Fruit fly (Drosophila melanogaster) whole organism, embryonic: ENCODE data around the gene Vajk1.
A peak's percentile ranks its signal among the peaks of the same experiment; 100 is the strongest.

Experiments
- Asciz ChIP-seq: fragments of 200-800 bp; sonication (Bioruptor generic); optimal IDR thresholded peaks from 2 replicates; lab custom pipeline; 2017; ENCODE audit warnings: missing biosample characterization, mild to moderate bottlenecking, missing genetic modification characterization, missing genetic modification reagents
- Atf3 ChIP-seq: fragments of 200-800 bp; sonication (Bioruptor generic); optimal IDR thresholded peaks from 3 replicates; lab custom pipeline; 2016; ENCODE audit warnings: missing biosample characterization, missing genetic modification characterization
- BtbVII ChIP-seq: fragments of 200-800 bp; sonication (Bioruptor generic); optimal IDR thresholded peaks from 3 replicates; lab custom pipeline; 2017; ENCODE audit warnings: missing biosample characterization, mild to moderate bottlenecking, missing genetic modification characterization
- CG1233 ChIP-seq: fragments of 200-800 bp; sonication (Bioruptor generic); optimal IDR thresholded peaks from 4 replicates; lab custom pipeline; 2018; ENCODE audit warnings: missing biosample characterization, mild to moderate bottlenecking, missing genetic modification characterization
- CG13296 ChIP-seq: fragments of 200-800 bp; sonication (Bioruptor generic); optimal IDR thresholded peaks from 3 replicates; lab custom pipeline; 2018; ENCODE audit warnings: missing biosample characterization, mild to moderate bottlenecking, missing genetic modification characterization
- CG13424 ChIP-seq: fragments of 200-800 bp; sonication (Bioruptor generic); optimal IDR thresholded peaks from 2 replicates; lab custom pipeline; 2019; ENCODE audit warnings: missing biosample characterization, mild to moderate bottlenecking, missing genetic modification characterization, moderate library complexity
- CG16779 ChIP-seq: fragments of 200-800 bp; sonication (Bioruptor generic); IDR thresholded peaks from 2 replicates; pipeline ENCODE4 v1.3.6; 2022; ENCODE audit warnings: missing biosample characterization, missing genetic modification characterization
- CG16813 ChIP-seq: fragments of 200-800 bp; sonication (Bioruptor generic); IDR thresholded peaks from 3 replicates; pipeline ENCODE4 v1.3.6; 2022; ENCODE audit warnings: missing biosample characterization, missing genetic modification characterization; ENCODE audit not compliant: partially characterized antibody
- CG2116 ChIP-seq: fragments of 200-800 bp; sonication (Bioruptor generic); optimal IDR thresholded peaks from 3 replicates; lab custom pipeline; 2018; ENCODE audit warnings: missing biosample characterization, mild to moderate bottlenecking, missing genetic modification characterization
- CG31388 ChIP-seq: fragments of 200-800 bp; sonication (Bioruptor generic); optimal IDR thresholded peaks from 2 replicates; lab custom pipeline; 2016; ENCODE audit warnings: missing biosample characterization, missing genetic modification characterization
- CG32772 ChIP-seq: fragments of 200-800 bp; sonication (Bioruptor generic); IDR thresholded peaks from 2 replicates; pipeline ENCODE4 v1.3.6; 2022; ENCODE audit warnings: missing biosample characterization, missing genetic modification characterization
- CG33213 ChIP-seq: fragments of 200-800 bp; sonication (Bioruptor generic); optimal IDR thresholded peaks from 3 replicates; lab custom pipeline; 2016; ENCODE audit warnings: missing biosample characterization, missing genetic modification characterization
- CG34422 ChIP-seq: fragments of 200-800 bp; sonication (Bioruptor generic); IDR thresholded peaks from 3 replicates; pipeline ENCODE4 v1.3.6; 2022; ENCODE audit warnings: missing biosample characterization, missing genetic modification characterization
- CG6683 ChIP-seq: fragments of 200-800 bp; sonication (Bioruptor generic); optimal IDR thresholded peaks from 2 replicates; lab custom pipeline; 2017; ENCODE audit warnings: missing biosample characterization, mild to moderate bottlenecking, missing genetic modification characterization, missing genetic modification reagents
- CG7271 ChIP-seq: fragments of 200-800 bp; sonication (Bioruptor generic); optimal IDR thresholded peaks from 2 replicates; lab custom pipeline; 2018; ENCODE audit warnings: missing biosample characterization, mild to moderate bottlenecking, missing genetic modification characterization, moderate library complexity
- CG7556 ChIP-seq: fragments of 200-800 bp; sonication (Bioruptor generic); optimal IDR thresholded peaks from 2 replicates; lab custom pipeline; 2017; ENCODE audit warnings: missing biosample characterization, mild to moderate bottlenecking, missing genetic modification characterization
- CG8924 ChIP-seq: fragments of 200-800 bp; optimal IDR thresholded peaks from 3 replicates; lab custom pipeline; 2019; ENCODE audit warnings: missing biosample characterization, mild to moderate bottlenecking, missing genetic modification characterization, moderate library complexity
- Camta ChIP-seq: fragments of 200-800 bp; sonication (Bioruptor generic); optimal IDR thresholded peaks from 2 replicates; lab custom pipeline; 2016; ENCODE audit warnings: missing biosample characterization, missing genetic modification characterization
- Dek ChIP-seq: fragments of 200-800 bp; sonication (Bioruptor generic); optimal IDR thresholded peaks from 3 replicates; lab custom pipeline; 2019; ENCODE audit warnings: missing biosample characterization, mild to moderate bottlenecking, missing genetic modification characterization, moderate library complexity
- Drgx ChIP-seq: fragments of 200-800 bp; sonication (Bioruptor generic); IDR thresholded peaks from 2 replicates; pipeline ENCODE4 v1.3.6; 2022; ENCODE audit warnings: missing biosample characterization, missing genetic modification characterization
- E2f1 ChIP-seq: fragments of 200-800 bp; sonication (Bioruptor generic); IDR thresholded peaks from 2 replicates; pipeline ENCODE4 v1.3.6; 2022; ENCODE audit warnings: missing biosample characterization, missing genetic modification characterization
- Fer2 ChIP-seq: fragments of 200-800 bp; sonication (Bioruptor generic); optimal IDR thresholded peaks from 2 replicates; lab custom pipeline; 2018; ENCODE audit warnings: missing biosample characterization, mild to moderate bottlenecking, missing genetic modification characterization, moderate library complexity
- GATAe ChIP-seq: fragments of 200-800 bp; sonication (Bioruptor generic); conservative IDR thresholded peaks from 2 replicates; pipeline ENCODE4 v1.3.6; 2022; ENCODE audit warnings: missing biosample characterization, missing genetic modification characterization
- HLHmδ ChIP-seq: fragments of 200-800 bp; sonication (Bioruptor generic); optimal IDR thresholded peaks from 2 replicates; lab custom pipeline; 2018; ENCODE audit warnings: missing biosample characterization, mild to moderate bottlenecking, missing genetic modification characterization, moderate library complexity
- Sox100B ChIP-seq: fragments of 200-800 bp; sonication (Bioruptor generic); optimal IDR thresholded peaks from 3 replicates; lab custom pipeline; 2018; ENCODE audit warnings: missing biosample characterization, mild to moderate bottlenecking, missing genetic modification characterization
- Spps ChIP-seq: fragments of 200-800 bp; sonication (Bioruptor generic); optimal IDR thresholded peaks from 2 replicates; lab custom pipeline; 2018; ENCODE audit warnings: missing biosample characterization, mild to moderate bottlenecking, missing genetic modification characterization
- Stat92E ChIP-seq, 3 experiments: fragments of >200 bp in 2 of 3; fragments of 200-800 bp in 1 of 3; sonication (Bioruptor generic) in 1 of 3; optimal IDR thresholded peaks; 2 replicates each; lab custom pipeline; 2017 to 2019; ENCODE audit warnings: missing biosample characterization in 3 of 3, missing genetic modification characterization in 3 of 3, mild to moderate bottlenecking in 1 of 3, moderate library complexity in 1 of 3
- YL-1 ChIP-seq: fragments of 200-800 bp; sonication (Bioruptor generic); optimal IDR thresholded peaks from 3 replicates; lab custom pipeline; 2017; ENCODE audit warnings: missing biosample characterization, mild to moderate bottlenecking, missing genetic modification characterization
- az2 ChIP-seq: fragments of 200-800 bp; sonication (Bioruptor generic); optimal IDR thresholded peaks from 3 replicates; lab custom pipeline; 2016; ENCODE audit warnings: missing biosample characterization, missing genetic modification characterization
- bigmax ChIP-seq: fragments of 200-800 bp; sonication (Bioruptor generic); optimal IDR thresholded peaks from 2 replicates; lab custom pipeline; 2018; ENCODE audit warnings: missing biosample characterization, mild to moderate bottlenecking, missing genetic modification characterization
- caup ChIP-seq: fragments of 200-800 bp; sonication (Bioruptor generic); optimal IDR thresholded peaks from 3 replicates; lab custom pipeline; 2017; ENCODE audit warnings: missing biosample characterization, mild to moderate bottlenecking, missing genetic modification characterization, moderate library complexity; ENCODE audit not compliant: severe bottlenecking
- dimm ChIP-seq: fragments of 200-800 bp; sonication (Bioruptor generic); IDR thresholded peaks from 2 replicates; pipeline ENCODE4 v1.3.6; 2022; ENCODE audit warnings: missing biosample characterization, missing genetic modification characterization
- emc ChIP-seq: fragments of 200-800 bp; sonication (Bioruptor generic); optimal IDR thresholded peaks from 2 replicates; lab custom pipeline; 2016; ENCODE audit warnings: missing biosample characterization, missing genetic modification characterization
- eve ChIP-seq, 2 experiments: fragments of >200 bp; optimal IDR thresholded peaks; 2 replicates each; lab custom pipeline; 2017; ENCODE audit warnings: missing biosample characterization in 2 of 2, missing genetic modification characterization in 2 of 2
- exex ChIP-seq: fragments of 200-800 bp; sonication (Bioruptor generic); optimal IDR thresholded peaks from 4 replicates; lab custom pipeline; 2018; ENCODE audit warnings: missing biosample characterization, mild to moderate bottlenecking, missing genetic modification characterization, moderate library complexity
- hkb ChIP-seq, 2 experiments: fragments of 200-800 bp in 1 of 2; fragments of >200 bp in 1 of 2; sonication (Bioruptor generic) in 1 of 2; IDR thresholded peaks in 1 of 2; optimal IDR thresholded peaks in 1 of 2; 2 replicates each; pipeline versions ENCODE4 v1.3.6 to Lab custom; 2017 to 2022; ENCODE audit warnings: missing biosample characterization in 1 of 2, missing genetic modification characterization in 1 of 2
- klu ChIP-seq: fragments of 200-800 bp; sonication (Bioruptor generic); IDR thresholded peaks from 2 replicates; pipeline ENCODE4 v1.3.6; 2022; ENCODE audit warnings: missing biosample characterization, missing genetic modification characterization
- lbe ChIP-seq: fragments of 200-800 bp; sonication (Bioruptor generic); optimal IDR thresholded peaks from 2 replicates; lab custom pipeline; 2016; ENCODE audit warnings: missing biosample characterization, mild to moderate bottlenecking, missing genetic modification characterization
- lilli ChIP-seq: fragments of 200-800 bp; sonication (Bioruptor generic); optimal IDR thresholded peaks from 3 replicates; lab custom pipeline; 2016; ENCODE audit warnings: missing biosample characterization, missing genetic modification characterization
- nerfin-2 ChIP-seq: fragments of 200-800 bp; sonication (Bioruptor generic); IDR thresholded peaks from 2 replicates; pipeline ENCODE4 v1.3.6; 2022; ENCODE audit warnings: missing biosample characterization, missing genetic modification characterization; ENCODE audit not compliant: partially characterized antibody
- pan ChIP-seq, 4 experiments: fragments of >200 bp in 3 of 4; fragments of 200-800 bp in 1 of 4; sonication (Bioruptor generic) in 1 of 4; optimal IDR thresholded peaks in 3 of 4; IDR thresholded peaks in 1 of 4; 2 replicates each; pipeline versions ENCODE4 v1.3.6 to Lab custom; 2017 to 2022; ENCODE audit warnings: missing biosample characterization in 2 of 4, missing genetic modification characterization in 2 of 4, mixed read lengths in 1 of 4
- pfk ChIP-seq: fragments of 200-800 bp; sonication (Bioruptor generic); optimal IDR thresholded peaks from 2 replicates; lab custom pipeline; 2018; ENCODE audit warnings: missing biosample characterization, mild to moderate bottlenecking, missing genetic modification characterization, moderate library complexity
- pros ChIP-seq: fragments of 200-800 bp; sonication (Bioruptor generic); optimal IDR thresholded peaks from 3 replicates; lab custom pipeline; 2019; ENCODE audit warnings: missing biosample characterization, mild to moderate bottlenecking, missing genetic modification characterization, moderate library complexity
- row ChIP-seq: fragments of 200-800 bp; sonication (Bioruptor generic); IDR thresholded peaks from 3 replicates; pipeline ENCODE4 v1.3.6; 2022; ENCODE audit warnings: missing biosample characterization, missing genetic modification characterization
- scrt ChIP-seq: fragments of 200-800 bp; sonication (Bioruptor generic); optimal IDR thresholded peaks from 2 replicates; lab custom pipeline; 2018; ENCODE audit warnings: missing biosample characterization, mild to moderate bottlenecking, missing genetic modification characterization, moderate library complexity
- tap ChIP-seq: fragments of 200-800 bp; optimal IDR thresholded peaks from 3 replicates; lab custom pipeline; 2019; ENCODE audit warnings: missing biosample characterization, mild to moderate bottlenecking, missing genetic modification characterization, moderate library complexity
- tio ChIP-seq: fragments of 200-800 bp; sonication (Bioruptor generic); optimal IDR thresholded peaks from 2 replicates; lab custom pipeline; 2017; ENCODE audit warnings: missing biosample characterization, missing genetic modification characterization, inconsistent platforms
- z ChIP-seq: fragments of 200-800 bp; sonication (Bioruptor generic); IDR thresholded peaks from 3 replicates; pipeline ENCODE4 v1.3.6; 2022; ENCODE audit warnings: missing biosample characterization, missing genetic modification characterization
- zf30C ChIP-seq: fragments of 200-800 bp; sonication (Bioruptor generic); optimal IDR thresholded peaks from 3 replicates; lab custom pipeline; 2018; ENCODE audit warnings: missing biosample characterization, mild to moderate bottlenecking, missing genetic modification characterization

Vajk1 gene

DNA sequence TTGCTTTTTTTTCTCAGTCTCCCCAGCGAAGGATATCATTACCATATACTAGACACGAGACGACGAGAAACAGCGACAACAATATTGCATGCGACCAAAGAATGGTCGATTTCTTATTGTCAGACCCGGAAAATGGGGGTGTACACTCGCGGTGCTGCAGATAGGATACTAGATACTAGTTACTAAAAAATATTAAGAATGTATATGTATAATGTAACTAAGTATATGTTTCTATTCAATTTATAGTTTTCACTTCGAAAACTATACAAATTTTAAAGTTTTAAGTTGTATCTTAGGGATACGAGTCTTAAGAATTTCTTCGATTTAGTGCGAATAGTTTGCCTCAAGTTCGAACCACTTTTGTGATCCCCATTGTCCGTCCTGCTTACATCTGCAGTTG, 29.9 kb downstream of the Vajk1 start (continued):
- no peak for TF ChIP-seq exex
- TF ChIP-seq CG34422 (GFP tag; lab: Robert Waterston, UW) = 0 out of 3 replicates have a peak, but pooled peaks have one; percentile 37
- TF ChIP-seq caup (GFP tag; lab: Kevin White, UChicago) = no peak
- no peak for TF ChIP-seq YL-1 (GFP tag; lab: Kevin White, UChicago)
- TF ChIP-seq CG7556 (GFP tag; lab: Kevin White, UChicago) = peak; percentile 45
- TF ChIP-seq eve (GFP tag; optimal IDR thresholded peaks at IDR 0.05; lab: Kevin White, UChicago) = no peak
- no peak for TF ChIP-seq CG16813 (GFP tag; lab: Robert Waterston, UW)
- TF ChIP-seq klu = no peak
- no peak for TF ChIP-seq BtbVII (GFP tag; lab: Kevin White, UChicago)
- no peak for TF ChIP-seq CG8924 (tag; lab: Kevin White, UChicago)
- peak; percentile 23 for TF ChIP-seq CG1233 (GFP tag; lab: Kevin White, UChicago)
- TF ChIP-seq HLHmδ (GFP tag; lab: Kevin White, UChicago) = no peak
- TF ChIP-seq CG7271 = no peak
- TF ChIP-seq row (GFP tag; lab: Robert Waterston, UW) = peak; percentile 58
- no peak for TF ChIP-seq lilli
- no peak for TF ChIP-seq GATAe
- TF ChIP-seq pfk (GFP tag; lab: Kevin White, UChicago) = no peak
- no peak for TF ChIP-seq Spps
- TF ChIP-seq lbe (GFP tag; lab: Kevin White, UChicago) = no peak
- 0 out of 2 replicates have a peak, but pooled peaks have one; percentile 20 for TF ChIP-seq Drgx (GFP tag; lab: Robert Waterston, UW)
- TF ChIP-seq az2 (GFP tag; lab: Kevin White, UChicago) = no peak
- no peak for TF ChIP-seq bigmax (GFP tag; lab: Kevin White, UChicago)
- TF ChIP-seq Fer2 (tag; lab: Kevin White, UChicago) = no peak
- no peak for TF ChIP-seq Camta (GFP tag; lab: Kevin White, UChicago)
- no peak for TF ChIP-seq Atf3 (GFP tag; lab: Kevin White, UChicago)
- no peak for TF ChIP-seq emc (GFP tag; lab: Kevin White, UChicago)
- no peak for TF ChIP-seq hkb (optimal IDR thresholded peaks at IDR 0.05; lab: Kevin White, UChicago)
- TF ChIP-seq hkb (GFP tag; IDR thresholded peaks at IDR 0.05; lab: Robert Waterston, UW) = 0 out of 2 replicates have a peak, but pooled peaks have one; percentile 13
- TF ChIP-seq Dek (tag; lab: Kevin White, UChicago) = no peak
- 0 out of 2 replicates have a peak, but pooled peaks have one; percentile 26 for TF ChIP-seq dimm (GFP tag; lab: Robert Waterston, UW)
- TF ChIP-seq CG2116 = no peak
- no peak for TF ChIP-seq Sox100B (GFP tag; lab: Kevin White, UChicago)
- no peak for TF ChIP-seq tio (GFP tag; lab: Kevin White, UChicago)
- no peak for TF ChIP-seq E2f1 (GFP tag; lab: Robert Waterston, UW)
- TF ChIP-seq CG33213 = no peak
- no peak for TF ChIP-seq CG31388 (GFP tag; lab: Kevin White, UChicago)
- peak; percentile 51 for TF ChIP-seq pros
- no peak for TF ChIP-seq CG6683 (GFP tag; lab: Kevin White, UChicago)
- TF ChIP-seq CG13296 (GFP tag; lab: Kevin White, UChicago) = peak; percentile 11
- TF ChIP-seq CG16779 (GFP tag; lab: Robert Waterston, UW) = no peak
- no peak for TF ChIP-seq zf30C
- TF ChIP-seq CG13424 (tag; lab: Kevin White, UChicago) = peak; percentile 31
- TF ChIP-seq tap (tag; lab: Kevin White, UChicago) = no peak
- no peak for TF ChIP-seq Stat92E (GFP tag; optimal IDR thresholded peaks at IDR 0.05; lab: Kevin White, UChicago)
- peak; percentile 7 for TF ChIP-seq Asciz (GFP tag; lab: Kevin White, UChicago)
- no peak for TF ChIP-seq pan (optimal IDR thresholded peaks at IDR 0.05; lab: Kevin White, UChicago)
- no peak for TF ChIP-seq pan (GFP tag; optimal IDR thresholded peaks at IDR 0.05 in 1 of 2, IDR thresholded peaks at IDR 0.05 in 1 of 2)
- no peak for TF ChIP-seq CG32772 (GFP tag; lab: Robert Waterston, UW)
- TF ChIP-seq nerfin-2 (GFP tag; lab: Robert Waterston, UW) = no peak
- no peak for TF ChIP-seq scrt (GFP tag; lab: Kevin White, UChicago)
- no peak for TF ChIP-seq z
